Fruit fly (Drosophila melanogaster) whole organism: Measurements from ENCODE around the gene dyw.

Experiments
- Dll ChIP-seq: fragments of >200 bp; optimal IDR thresholded peaks from 2 replicates; lab custom pipeline; 2017
- usp ChIP-seq: fragments of >200 bp; optimal IDR thresholded peaks from 2 replicates; lab custom pipeline; 2017; ENCODE audit warnings: missing biosample characterization, missing genetic modification characterization, mixed read lengths

- TF ChIP-seq Dll (lab: Kevin White, UChicago) (no peak), usp (no peak)
These were observed 31.0 kb downstream of the dyw start for dm6 chrX:2662540-2663133.
